Worm (Caenorhabditis elegans) whole organism, L1 larva: Measurements from ENCODE around the gene Y57G11C.499.

ENCODE experiments used
- C34B4.2 ChIP-seq: sonication (generic microtip); optimal IDR thresholded peaks from 2 replicates; lab custom pipeline; 2017; ENCODE audit warnings: mild to moderate bottlenecking, missing genetic modification characterization, missing compliant biosample characterization
- Y116A8C.19 ChIP-seq: sonication (generic microtip); optimal IDR thresholded peaks from 2 replicates; lab custom pipeline; 2016; ENCODE audit warnings: missing compliant biosample characterization, missing genetic modification characterization, borderline replicate concordance
- alr-1 ChIP-seq: fragments of 200-800 bp; sonication (Bioruptor generic); optimal IDR thresholded peaks from 2 replicates; lab custom pipeline; 2018; ENCODE audit warnings: borderline replicate concordance, mild to moderate bottlenecking, missing genetic modification characterization, missing compliant biosample characterization
- aly-2 ChIP-seq: fragments of 150-350 bp; optimal IDR thresholded peaks from 2 replicates; lab custom pipeline; 2014; ENCODE audit warnings: missing biosample characterization, missing genetic modification characterization
- ama-1 ChIP-seq: fragments of 150-350 bp; optimal IDR thresholded peaks from 2 replicates; lab custom pipeline; 2014
- ceh-88 ChIP-seq: fragments of 200-800 bp; sonication (Bioruptor generic); IDR thresholded peaks from 2 replicates; pipeline ENCODE4 v1.3.6; 2022; ENCODE audit warnings: missing genetic modification characterization, missing compliant biosample characterization
- ceh-90 ChIP-seq: sonication (generic microtip); optimal IDR thresholded peaks from 2 replicates; lab custom pipeline; 2016; ENCODE audit warnings: missing genetic modification characterization, missing compliant biosample characterization
- dpl-1 ChIP-seq, 3 experiments: fragments of 150-350 bp in 2 of 3; sonication (generic microtip) in 1 of 3; optimal IDR thresholded peaks; 2 replicates each; lab custom pipeline; 2014 to 2017; ENCODE audit warnings: missing biosample characterization in 3 of 3, missing genetic modification characterization in 3 of 3, missing genetic modification reagents in 3 of 3
- dsc-1 ChIP-seq: sonication (generic microtip); optimal IDR thresholded peaks from 2 replicates; lab custom pipeline; 2016; ENCODE audit warnings: mild to moderate bottlenecking, missing genetic modification characterization, missing compliant biosample characterization
- efl-1 ChIP-seq, 4 experiments: fragments of 150-350 bp; optimal IDR thresholded peaks in 3 of 4; peaks in 1 of 4; 1 replicate in 1 of 4; 2 replicates in 3 of 4; lab custom pipeline; 2014; ENCODE audit warnings: missing biosample characterization in 2 of 4, missing genetic modification characterization in 2 of 4, missing genetic modification reagents in 2 of 4
- efl-3 ChIP-seq: fragments of 200-800 bp; sonication (Bioruptor generic); optimal IDR thresholded peaks from 2 replicates; lab custom pipeline; 2018; ENCODE audit warnings: mild to moderate bottlenecking, missing genetic modification characterization, missing compliant biosample characterization
- elt-3 ChIP-seq, 6 experiments: fragments of 150-350 bp in 1 of 6; sonication (generic microtip); optimal IDR thresholded peaks; 2 replicates each; lab custom pipeline; 2017 to 2018; ENCODE audit warnings: missing biosample characterization in 6 of 6, missing genetic modification characterization in 6 of 6, inconsistent platforms in 1 of 6
- ets-5 ChIP-seq: fragments of 200-800 bp; sonication (Bioruptor generic); IDR thresholded peaks from 2 replicates; pipeline ENCODE4 v1.3.6; 2022; ENCODE audit warnings: missing genetic modification characterization, missing compliant biosample characterization
- fkh-10 ChIP-seq: sonication (generic microtip); optimal IDR thresholded peaks from 2 replicates; lab custom pipeline; 2017; ENCODE audit warnings: missing biosample characterization, missing genetic modification reagents, missing genetic modification characterization
- hlh-17 ChIP-seq: fragments of 200-800 bp; sonication (Bioruptor generic); optimal IDR thresholded peaks from 2 replicates; lab custom pipeline; 2018; ENCODE audit warnings: missing genetic modification characterization, mild to moderate bottlenecking, missing compliant biosample characterization, moderate library complexity, borderline replicate concordance
- isw-1 ChIP-seq: fragments of 200-800 bp; sonication (Bioruptor generic); IDR thresholded peaks from 2 replicates; pipeline ENCODE4 v1.3.6; 2022; ENCODE audit warnings: missing genetic modification characterization, missing compliant biosample characterization
- jun-1 ChIP-seq: fragments of 150-350 bp; optimal IDR thresholded peaks from 2 replicates; lab custom pipeline; 2014; ENCODE audit warnings: missing biosample characterization, missing genetic modification reagents, missing genetic modification characterization
- lin-13 ChIP-seq: fragments of 150-350 bp; optimal IDR thresholded peaks from 2 replicates; lab custom pipeline; 2014; ENCODE audit warnings: missing biosample characterization, missing genetic modification reagents, missing genetic modification characterization
- lin-35 ChIP-seq, 2 experiments: fragments of 150-350 bp; optimal IDR thresholded peaks; 2 replicates each; lab custom pipeline; 2014; ENCODE audit warnings: missing biosample characterization in 2 of 2, missing genetic modification characterization in 2 of 2, missing genetic modification reagents in 2 of 2
- mdl-1 ChIP-seq, 2 experiments: fragments of 150-350 bp; optimal IDR thresholded peaks; 2 replicates each; lab custom pipeline; 2014 to 2017; ENCODE audit warnings: missing biosample characterization in 2 of 2, missing genetic modification characterization in 2 of 2, inconsistent platforms in 1 of 2
- mef-2 ChIP-seq: fragments of 150-350 bp; optimal IDR thresholded peaks from 2 replicates; lab custom pipeline; 2014; ENCODE audit warnings: missing biosample characterization, missing genetic modification characterization
- nhr-11 ChIP-seq: fragments of 150-350 bp; optimal IDR thresholded peaks from 2 replicates; lab custom pipeline; 2014; ENCODE audit warnings: missing biosample characterization, missing genetic modification characterization
- nhr-12 ChIP-seq: sonication (generic microtip); optimal IDR thresholded peaks from 2 replicates; lab custom pipeline; 2017; ENCODE audit warnings: missing biosample characterization, missing genetic modification characterization
- nhr-19 ChIP-seq: fragments of 200-800 bp; sonication (Bioruptor generic); conservative IDR thresholded peaks from 2 replicates; pipeline ENCODE4 v1.3.6; 2022; ENCODE audit warnings: missing genetic modification characterization, missing compliant biosample characterization
- nhr-20 ChIP-seq: sonication (generic microtip); optimal IDR thresholded peaks from 2 replicates; lab custom pipeline; 2016; ENCODE audit warnings: mild to moderate bottlenecking, missing genetic modification characterization, missing compliant biosample characterization
- nhr-47 ChIP-seq: sonication (generic microtip); optimal IDR thresholded peaks from 2 replicates; lab custom pipeline; 2016; ENCODE audit warnings: mild to moderate bottlenecking, missing genetic modification characterization, moderate library complexity, missing compliant biosample characterization
- nhr-76 ChIP-seq: sonication (generic microtip); optimal IDR thresholded peaks from 2 replicates; lab custom pipeline; 2017; ENCODE audit warnings: missing biosample characterization, missing genetic modification characterization
- nhr-84 ChIP-seq: sonication (generic microtip); optimal IDR thresholded peaks from 2 replicates; lab custom pipeline; 2017; ENCODE audit warnings: missing biosample characterization, missing genetic modification characterization
- nhr-85 ChIP-seq: sonication (generic microtip); peaks from one replicate; lab custom pipeline; 2016; ENCODE audit warnings: missing genetic modification characterization, inconsistent platforms, missing compliant biosample characterization
- pag-3 ChIP-seq: sonication (generic microtip); optimal IDR thresholded peaks from 2 replicates; lab custom pipeline; 2017; ENCODE audit warnings: missing genetic modification characterization, mild to moderate bottlenecking, missing compliant biosample characterization, antibody characterized with exemption, borderline replicate concordance; ENCODE audit not compliant: insufficient read depth
- pax-3 ChIP-seq: fragments of 200-800 bp; sonication (Bioruptor generic); optimal IDR thresholded peaks from 2 replicates; lab custom pipeline; 2018; ENCODE audit warnings: mild to moderate bottlenecking, missing genetic modification characterization, moderate library complexity, missing compliant biosample characterization
- rnt-1 ChIP-seq: sonication (generic microtip); optimal IDR thresholded peaks from 2 replicates; lab custom pipeline; 2016; ENCODE audit warnings: mild to moderate bottlenecking, missing genetic modification characterization, moderate library complexity, missing compliant biosample characterization
- skn-1 ChIP-seq: fragments of 150-350 bp; optimal IDR thresholded peaks from 2 replicates; lab custom pipeline; 2014; ENCODE audit warnings: missing biosample characterization, missing genetic modification characterization
- sox-4 ChIP-seq: sonication (generic microtip); optimal IDR thresholded peaks from 2 replicates; lab custom pipeline; 2016; ENCODE audit warnings: missing genetic modification characterization, missing compliant biosample characterization
- swsn-7 ChIP-seq: sonication (generic microtip); optimal IDR thresholded peaks from 2 replicates; lab custom pipeline; 2016; ENCODE audit warnings: missing genetic modification characterization, missing compliant biosample characterization
- tbx-2 ChIP-seq: sonication (generic microtip); optimal IDR thresholded peaks from 2 replicates; lab custom pipeline; 2016; ENCODE audit warnings: missing genetic modification characterization, missing compliant biosample characterization
- unc-130 ChIP-seq: fragments of 150-350 bp; optimal IDR thresholded peaks from 2 replicates; lab custom pipeline; 2017; ENCODE audit warnings: missing biosample characterization, missing genetic modification characterization, inconsistent platforms
- unc-30 ChIP-seq: sonication (generic microtip); optimal IDR thresholded peaks from 2 replicates; lab custom pipeline; 2017; ENCODE audit warnings: missing biosample characterization, missing genetic modification characterization
- unc-86 ChIP-seq: sonication (generic microtip); optimal IDR thresholded peaks from 2 replicates; lab custom pipeline; 2016; ENCODE audit warnings: missing genetic modification characterization, missing compliant biosample characterization
- unc-98 ChIP-seq: fragments of 200-800 bp; sonication (Bioruptor generic); IDR thresholded peaks from 2 replicates; pipeline ENCODE4 v1.3.6; 2022; ENCODE audit warnings: missing genetic modification characterization, missing compliant biosample characterization
- xbp-1 ChIP-seq: sonication (generic microtip); optimal IDR thresholded peaks from 2 replicates; lab custom pipeline; 2016; ENCODE audit warnings: missing genetic modification characterization, missing compliant biosample characterization
- ztf-11 ChIP-seq, 2 experiments: sonication (generic microtip); optimal IDR thresholded peaks; 2 replicates each; lab custom pipeline; 2016 to 2017; ENCODE audit warnings: missing genetic modification characterization in 2 of 2, missing biosample characterization in 1 of 2, missing compliant biosample characterization in 1 of 2
- ztf-4 ChIP-seq: fragments of 150-350 bp; optimal IDR thresholded peaks from 2 replicates; lab custom pipeline; 2014; ENCODE audit warnings: missing biosample characterization, missing genetic modification characterization

Gene Y57G11C.499

DNA sequence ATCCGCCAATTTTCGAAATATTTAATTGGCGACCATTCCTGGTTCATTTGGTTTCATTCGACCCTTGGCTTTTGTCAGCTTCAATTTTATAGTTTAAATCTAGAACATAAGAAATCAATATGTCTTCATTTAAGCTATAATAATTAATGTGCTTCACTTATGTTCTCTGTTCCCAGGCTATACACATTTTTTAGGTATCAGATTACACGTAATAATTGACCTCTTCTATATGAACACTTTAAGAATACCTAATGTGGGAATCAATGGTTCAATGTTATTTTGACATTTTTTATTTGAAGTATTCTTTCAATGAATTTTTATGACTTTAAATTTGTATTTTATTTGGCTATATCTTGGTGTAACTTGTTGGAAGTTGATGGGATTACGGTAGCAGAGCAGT lies 45.4 kb downstream of the Y57G11C.499 start, which contains the start of gene lgc-7:
TSS of gene lgc-7 (plus strand) at position 301 of the 400 bp plus-strand sequence.
- TF ChIP-seq Y116A8C.19 = no peak
- no peak for TF ChIP-seq unc-86 (tag; lab: Kevin White, UChicago)
- no peak for TF ChIP-seq dpl-1 (GFP tag; optimal IDR thresholded peaks at IDR 0.05; lab: Kevin White, UChicago)
- no peak for TF ChIP-seq jun-1 (tag; lab: Kevin White, UChicago)
- TF ChIP-seq mdl-1 (tag; optimal IDR thresholded peaks at IDR 0.05; lab: Kevin White, UChicago) = no peak
- no peak for TF ChIP-seq swsn-7 (tag; lab: Kevin White, UChicago)
- TF ChIP-seq ets-5 (GFP tag; lab: Robert Waterston, UW) = no peak
- TF ChIP-seq tbx-2 (tag; lab: Kevin White, UChicago) = no peak
- no peak for TF ChIP-seq efl-1 (optimal IDR thresholded peaks at IDR 0.05; lab: Kevin White, UChicago)
- no peak for TF ChIP-seq efl-1 (GFP tag; optimal IDR thresholded peaks at IDR 0.05 in 1 of 2; lab: Kevin White, UChicago)
- TF ChIP-seq ceh-90 (tag; lab: Kevin White, UChicago) = no peak
- TF ChIP-seq nhr-85 = no peak
- TF ChIP-seq lin-35 (GFP tag; optimal IDR thresholded peaks at IDR 0.05; lab: Kevin White, UChicago) = no peak
- no peak for TF ChIP-seq sox-4 (tag; lab: Kevin White, UChicago)
- TF ChIP-seq aly-2 (tag; lab: Kevin White, UChicago) = no peak
- no peak for TF ChIP-seq mef-2 (tag; lab: Kevin White, UChicago)

DNA sequence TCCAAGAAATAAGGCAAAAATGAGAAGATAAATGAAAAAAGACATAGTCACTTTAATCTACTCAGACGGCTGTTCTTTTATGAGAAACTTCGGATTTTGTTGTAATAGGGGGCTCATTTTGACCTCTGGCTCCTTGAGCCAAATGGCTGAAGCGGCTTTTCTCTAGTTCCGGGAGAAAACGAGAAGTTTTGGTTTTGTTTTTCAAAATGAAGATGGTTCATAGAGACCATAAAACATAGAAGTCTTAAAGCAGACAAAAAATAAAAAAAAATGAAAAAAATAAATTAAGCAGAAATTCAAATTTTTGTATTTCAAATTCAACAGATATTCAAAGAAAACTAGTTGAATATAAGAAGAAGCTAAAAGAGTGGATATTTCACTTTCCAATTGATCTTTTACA lies 48.4 kb downstream of the Y57G11C.499 start, which contains the start of gene Y57G11C.41:
TSS of gene Y57G11C.41 (minus strand) at position 101 of the 400 bp plus-strand sequence.
- no peak for TF ChIP-seq ceh-88 (GFP tag; lab: Robert Waterston, UW)
- TF ChIP-seq lin-13 (GFP tag; lab: Kevin White, UChicago) = no peak
- TF ChIP-seq skn-1 = no peak
- no peak for TF ChIP-seq unc-30
- TF ChIP-seq unc-130 (tag; lab: Kevin White, UChicago) = no peak
- TF ChIP-seq nhr-84 (tag; lab: Kevin White, UChicago) = no peak
- no peak for TF ChIP-seq ztf-4 (tag; lab: Kevin White, UChicago)
- no peak for TF ChIP-seq pax-3 (tag; lab: Kevin White, UChicago)
- TF ChIP-seq xbp-1 (tag; lab: Kevin White, UChicago) = no peak
- no peak for TF ChIP-seq unc-86 (tag; lab: Kevin White, UChicago)
- TF ChIP-seq isw-1 = no peak
- TF ChIP-seq nhr-20 (tag; lab: Kevin White, UChicago) = no peak

DNA sequence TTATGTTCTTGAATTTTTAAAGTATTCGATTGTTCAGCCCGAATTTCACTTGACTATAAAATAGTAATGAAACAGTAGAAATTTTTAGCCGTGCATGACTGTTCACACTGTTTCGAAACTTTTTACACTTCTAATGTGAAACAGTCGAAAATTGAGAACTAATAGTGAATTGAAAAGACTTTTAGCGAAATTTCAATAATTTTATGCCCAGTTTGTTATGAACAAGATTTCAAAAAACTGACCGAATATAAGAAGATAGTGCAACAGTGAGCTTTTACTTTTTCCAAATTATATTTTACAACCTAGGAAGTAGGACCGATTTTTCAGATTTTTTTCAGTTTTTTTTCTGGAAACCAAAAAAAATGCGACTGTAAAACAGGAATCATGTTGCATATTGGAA lies 49.8 kb downstream of the Y57G11C.499 start:
- TF ChIP-seq unc-98 = no peak
- no peak for TF ChIP-seq alr-1 (tag; lab: Kevin White, UChicago)
- no peak for TF ChIP-seq ama-1 (lab: Kevin White, UChicago)
- no peak for TF ChIP-seq fkh-10
- TF ChIP-seq ztf-11 (tag; optimal IDR thresholded peaks at IDR 0.05; lab: Kevin White, UChicago) = no peak

DNA sequence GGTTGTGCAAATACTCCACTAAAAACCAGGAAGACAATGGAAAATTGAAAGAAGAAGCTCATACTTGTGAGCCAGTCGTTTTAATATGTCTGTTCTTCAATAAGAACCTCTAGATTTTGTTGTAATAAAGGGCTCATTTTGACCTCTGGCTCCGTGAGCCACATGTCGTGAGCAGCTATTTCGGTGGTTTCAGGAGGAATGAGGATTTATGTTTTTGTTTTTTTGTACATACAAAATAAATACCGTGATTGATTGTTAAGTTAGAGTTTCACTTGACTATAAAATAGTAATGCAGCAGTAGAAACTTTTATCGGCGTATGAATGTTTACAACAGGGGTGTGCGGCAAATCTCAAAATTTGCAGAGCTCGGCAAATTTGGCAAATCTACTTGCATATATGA lies 50.6 kb downstream of the Y57G11C.499 start, which contains the start of gene Y57G11C.40:
TSS of gene Y57G11C.40 (minus strand) at position 101 of the 400 bp plus-strand sequence.
- TF ChIP-seq nhr-19 (GFP tag; lab: Robert Waterston, UW) = no peak
- TF ChIP-seq unc-86 (tag; lab: Kevin White, UChicago) = no peak
- TF ChIP-seq nhr-76 (tag; lab: Kevin White, UChicago) = no peak
- TF ChIP-seq efl-3 (GFP tag; lab: Kevin White, UChicago) = no peak
- no peak for TF ChIP-seq hlh-17 (GFP tag; lab: Kevin White, UChicago)
- no peak for TF ChIP-seq nhr-47 (tag; lab: Kevin White, UChicago)
- TF ChIP-seq nhr-12 = no peak
- TF ChIP-seq efl-1 (optimal IDR thresholded peaks at IDR 0.05; lab: Kevin White, UChicago) = no peak
- TF ChIP-seq efl-1 (GFP tag; optimal IDR thresholded peaks at IDR 0.05 in 1 of 2; lab: Kevin White, UChicago) = no peak
- TF ChIP-seq C34B4.2 (tag; lab: Kevin White, UChicago) = no peak
- no peak for TF ChIP-seq elt-3 (tag; optimal IDR thresholded peaks at IDR 0.05; lab: Kevin White, UChicago)
- no peak for TF ChIP-seq mef-2 (tag; lab: Kevin White, UChicago)
- TF ChIP-seq rnt-1 (tag; lab: Kevin White, UChicago) = no peak
- TF ChIP-seq nhr-11 (tag; lab: Kevin White, UChicago) = no peak
- no peak for TF ChIP-seq dsc-1 (tag; lab: Kevin White, UChicago)
- no peak for TF ChIP-seq pag-3 (tag; lab: Kevin White, UChicago)
- TF ChIP-seq ceh-88 (GFP tag; lab: Robert Waterston, UW) = no peak
